Fruit fly (Drosophila melanogaster) whole organism, wandering third instar larva: ENCODE data around the gene CG6204.

Experiments
- Abd-B ChIP-seq: fragments of >200 bp; optimal IDR thresholded peaks from 2 replicates; lab custom pipeline; 2017; ENCODE audit warnings: missing biosample characterization, missing genetic modification characterization
- CG32264 ChIP-seq: fragments of 200-800 bp; sonication (Bioruptor generic); optimal IDR thresholded peaks from 2 replicates; lab custom pipeline; 2016; ENCODE audit warnings: missing biosample characterization, missing genetic modification characterization
- CG9705 ChIP-seq: fragments of 200-800 bp; sonication (Bioruptor generic); optimal IDR thresholded peaks from 2 replicates; lab custom pipeline; 2018; ENCODE audit warnings: missing biosample characterization, mild to moderate bottlenecking, missing genetic modification characterization
- CrebA ChIP-seq: fragments of 200-800 bp; sonication (Bioruptor generic); optimal IDR thresholded peaks from 2 replicates; lab custom pipeline; 2016; ENCODE audit warnings: missing biosample characterization, mild to moderate bottlenecking, missing genetic modification characterization, borderline replicate concordance
- Dfd ChIP-seq: fragments of >200 bp; optimal IDR thresholded peaks from 2 replicates; lab custom pipeline; 2017; ENCODE audit warnings: missing biosample characterization, missing genetic modification characterization
- Dif ChIP-seq: fragments of 200-275, 200-300 bp; sonication (Bioruptor generic); optimal IDR thresholded peaks from 2 replicates; lab custom pipeline; 2018; ENCODE audit warnings: missing biosample characterization, missing genetic modification characterization; ENCODE audit not compliant: partially characterized antibody
- GATAd ChIP-seq: sonication (Bioruptor generic); optimal IDR thresholded peaks from 2 replicates; lab custom pipeline; 2016; ENCODE audit warnings: missing biosample characterization, missing genetic modification characterization
- HLH106 ChIP-seq: fragments of 200-800 bp; optimal IDR thresholded peaks from 3 replicates; lab custom pipeline; 2019; ENCODE audit warnings: missing biosample characterization, mild to moderate bottlenecking, missing genetic modification characterization, moderate library complexity
- Hnf4 ChIP-seq: fragments of 200-800 bp; sonication (Bioruptor generic); optimal IDR thresholded peaks from 2 replicates; lab custom pipeline; 2016; ENCODE audit warnings: missing biosample characterization, mild to moderate bottlenecking, missing genetic modification characterization
- Hr78 ChIP-seq: fragments of >200 bp; optimal IDR thresholded peaks from 2 replicates; lab custom pipeline; 2017; ENCODE audit warnings: missing biosample characterization, missing genetic modification characterization
- Hr83 ChIP-seq: fragments of 200-300 bp; sonication (Bioruptor generic); optimal IDR thresholded peaks from 2 replicates; lab custom pipeline; 2016; ENCODE audit warnings: missing biosample characterization, mild to moderate bottlenecking, missing genetic modification characterization, moderate library complexity; ENCODE audit not compliant: poor library complexity, severe bottlenecking
- Jra ChIP-seq: sonication (Bioruptor generic); optimal IDR thresholded peaks from 2 replicates; lab custom pipeline; 2016; ENCODE audit warnings: missing biosample characterization, missing genetic modification characterization
- Mio ChIP-seq: sonication (Bioruptor generic); optimal IDR thresholded peaks from 2 replicates; lab custom pipeline; 2016; ENCODE audit warnings: missing biosample characterization, missing genetic modification characterization
- Myc ChIP-seq: fragments of >200 bp; optimal IDR thresholded peaks from 2 replicates; lab custom pipeline; 2017
- N ChIP-seq: fragments of >200 bp; optimal IDR thresholded peaks from 2 replicates; lab custom pipeline; 2018; ENCODE audit warnings: missing biosample characterization, missing external identifiers, missing genetic modification characterization
- OdsH ChIP-seq: fragments of 200-800 bp; sonication (Bioruptor generic); optimal IDR thresholded peaks from 2 replicates; lab custom pipeline; 2016; ENCODE audit warnings: missing biosample characterization, mild to moderate bottlenecking, missing genetic modification characterization
- Rel ChIP-seq, 2 experiments: fragments of 200-800 bp; sonication (Bioruptor generic) in 1 of 2; optimal IDR thresholded peaks; 2 replicates in 1 of 2; 3 replicates in 1 of 2; lab custom pipeline; 2016 to 2019; ENCODE audit warnings: mild to moderate bottlenecking in 2 of 2, missing biosample characterization in 2 of 2, missing genetic modification characterization in 2 of 2, moderate library complexity in 1 of 2
- Sp1 ChIP-seq: fragments of 200-800 bp; sonication (Bioruptor generic); optimal IDR thresholded peaks from 3 replicates; lab custom pipeline; 2019; ENCODE audit warnings: missing biosample characterization, mild to moderate bottlenecking, missing genetic modification characterization, moderate library complexity
- Vsx2 ChIP-seq: fragments of 200-300, 225-300 bp; sonication (Bioruptor generic); optimal IDR thresholded peaks from 2 replicates; lab custom pipeline; 2018; ENCODE audit warnings: missing biosample characterization, missing genetic modification characterization; ENCODE audit not compliant: partially characterized antibody
- br ChIP-seq: fragments of 200-800 bp; sonication (Bioruptor generic); optimal IDR thresholded peaks from 2 replicates; lab custom pipeline; 2016; ENCODE audit warnings: missing biosample characterization, missing genetic modification characterization
- brk ChIP-seq: fragments of 200-800 bp; sonication (Bioruptor generic); optimal IDR thresholded peaks from 2 replicates; lab custom pipeline; 2016; ENCODE audit warnings: missing biosample characterization, mild to moderate bottlenecking, missing genetic modification characterization
- dl ChIP-seq, 2 experiments: fragments of 175-275, 200-275 bp in 1 of 2; fragments of 200-275 bp in 1 of 2; sonication (Bioruptor generic); optimal IDR thresholded peaks; lab custom pipeline; 2018; ENCODE audit warnings: mild to moderate bottlenecking in 2 of 2, missing biosample characterization in 2 of 2, missing genetic modification characterization in 2 of 2, moderate library complexity in 2 of 2; ENCODE audit not compliant: partially characterized antibody in 2 of 2, insufficient read depth in 1 of 2
- dmrt93B ChIP-seq: fragments of 200-800 bp; sonication (Bioruptor generic); optimal IDR thresholded peaks from 2 replicates; lab custom pipeline; 2018; ENCODE audit warnings: missing biosample characterization, mild to moderate bottlenecking, missing genetic modification characterization
- dsf ChIP-seq: sonication (Bioruptor generic); optimal IDR thresholded peaks from 2 replicates; lab custom pipeline; 2016; ENCODE audit warnings: missing biosample characterization, missing genetic modification characterization, borderline replicate concordance
- ey ChIP-seq: fragments of 200-800 bp; sonication (Bioruptor generic); optimal IDR thresholded peaks from 2 replicates; lab custom pipeline; 2016; ENCODE audit warnings: missing biosample characterization, missing genetic modification characterization
- foxo ChIP-seq, 2 experiments: fragments of 200-800 bp; sonication (Bioruptor generic); optimal IDR thresholded peaks; 2 replicates in 1 of 2; 3 replicates in 1 of 2; lab custom pipeline; 2016 to 2017; ENCODE audit warnings: missing biosample characterization in 2 of 2, missing genetic modification characterization in 2 of 2
- fru ChIP-seq: fragments of 200-800 bp; sonication (Bioruptor generic); optimal IDR thresholded peaks from 3 replicates; lab custom pipeline; 2016; ENCODE audit warnings: missing biosample characterization, mild to moderate bottlenecking, missing genetic modification characterization
- h ChIP-seq: fragments of 200-800 bp; sonication (Bioruptor generic); optimal IDR thresholded peaks from 3 replicates; lab custom pipeline; 2016; ENCODE audit warnings: missing biosample characterization, mild to moderate bottlenecking, missing genetic modification characterization
- jim ChIP-seq: fragments of 175-275, 200-325 bp; sonication (Bioruptor generic); optimal IDR thresholded peaks from 2 replicates; lab custom pipeline; 2016; ENCODE audit warnings: missing biosample characterization, mild to moderate bottlenecking, missing genetic modification characterization
- lola ChIP-seq: fragments of >200 bp; optimal IDR thresholded peaks from 2 replicates; lab custom pipeline; 2017; ENCODE audit warnings: missing biosample characterization, missing genetic modification characterization
- pan ChIP-seq: fragments of >200 bp; optimal IDR thresholded peaks from 2 replicates; lab custom pipeline; 2017
- psq ChIP-seq: fragments of 200-800 bp; sonication (Bioruptor generic); optimal IDR thresholded peaks from 3 replicates; lab custom pipeline; 2017; ENCODE audit warnings: missing biosample characterization, mild to moderate bottlenecking, missing genetic modification characterization, moderate library complexity
- rgr ChIP-seq: fragments of 200-800 bp; sonication (Bioruptor generic); optimal IDR thresholded peaks from 3 replicates; lab custom pipeline; 2016; ENCODE audit warnings: missing biosample characterization, mild to moderate bottlenecking, missing genetic modification characterization
- sage ChIP-seq: fragments of 200-800 bp; sonication (Bioruptor generic); optimal IDR thresholded peaks from 2 replicates; lab custom pipeline; 2016; ENCODE audit warnings: missing biosample characterization, mild to moderate bottlenecking, missing genetic modification characterization
- sv ChIP-seq: fragments of 200-800 bp; sonication (Bioruptor generic); optimal IDR thresholded peaks from 3 replicates; lab custom pipeline; 2016; ENCODE audit warnings: missing biosample characterization, missing genetic modification characterization
- tai ChIP-seq: sonication (Bioruptor generic); optimal IDR thresholded peaks from 2 replicates; lab custom pipeline; 2016; ENCODE audit warnings: missing biosample characterization, missing genetic modification characterization
- usp ChIP-seq: fragments of >200 bp; optimal IDR thresholded peaks from 2 replicates; lab custom pipeline; 2017; ENCODE audit warnings: missing biosample characterization, missing genetic modification characterization
- woc ChIP-seq: sonication (Bioruptor generic); optimal IDR thresholded peaks from 2 replicates; lab custom pipeline; 2016; ENCODE audit warnings: missing biosample characterization, mild to moderate bottlenecking, missing genetic modification characterization

Gene CG6204

dm6 chr3R:24148838-24149237 lies 44.8 kb upstream of the CG6204 start, which contains the start of gene Slimp:
Gene Slimp, minus strand, starts transcription at chr3R:24148967.
- TF ChIP-seq pan (lab: Kevin White, UChicago), result no peak
- TF ChIP-seq N (GFP tag; lab: Kevin White, UChicago), result no peak
- peak; percentile 28 for TF ChIP-seq fru (GFP tag; lab: Kevin White, UChicago)
- peak; percentile 53 for TF ChIP-seq h (GFP tag; lab: Kevin White, UChicago)
- TF ChIP-seq woc (GFP tag; lab: Kevin White, UChicago), result peak; percentile 37
- peak; percentile 13 for TF ChIP-seq CG9705 (GFP tag; lab: Kevin White, UChicago)
- TF ChIP-seq Jra (GFP tag; lab: Kevin White, UChicago), result no peak
- peak; percentile 50 for TF ChIP-seq HLH106 (tag; lab: Kevin White, UChicago)
- peak; percentile 10 for TF ChIP-seq Sp1 (GFP tag; lab: Kevin White, UChicago)
- no peak for TF ChIP-seq dsf (GFP tag; lab: Kevin White, UChicago)
- TF ChIP-seq Hr78 (GFP tag; lab: Kevin White, UChicago), result no peak
- no peak for TF ChIP-seq lola (GFP tag; lab: Kevin White, UChicago)
- no peak for TF ChIP-seq CG32264 (GFP tag; lab: Kevin White, UChicago)
- peak; percentile 19 for TF ChIP-seq psq (GFP tag; lab: Kevin White, UChicago)
- TF ChIP-seq Myc (lab: Kevin White, UChicago), result no peak
- TF ChIP-seq usp, result no peak
- no peak for TF ChIP-seq Vsx2 (GFP tag; lab: Kevin White, UChicago)
- peak; percentile 55 for TF ChIP-seq rgr
- no peak for TF ChIP-seq OdsH
- peak; percentile 1 for TF ChIP-seq sv
- no peak for TF ChIP-seq dmrt93B (GFP tag; lab: Kevin White, UChicago)
- TF ChIP-seq CrebA (GFP tag; lab: Kevin White, UChicago), result no peak
- TF ChIP-seq br (GFP tag; lab: Kevin White, UChicago), result peak; percentile 40
- TF ChIP-seq Hr83, result no peak
- TF ChIP-seq jim (GFP tag; lab: Kevin White, UChicago), result no peak
- TF ChIP-seq Rel (GFP tag; optimal IDR thresholded peaks at IDR 0.05; lab: Kevin White, UChicago), result no peak
- TF ChIP-seq Rel (tag; optimal IDR thresholded peaks at IDR 0.05; lab: Kevin White, UChicago), result peak; percentile 18
- TF ChIP-seq dl (GFP tag; optimal IDR thresholded peaks at IDR 0.05; lab: Kevin White, UChicago; ENCODE audit: insufficient read depth in 1 of 2, partially characterized antibody in 2 of 2), result no peak
- TF ChIP-seq sage (GFP tag; lab: Kevin White, UChicago), result peak; percentile 43
- TF ChIP-seq GATAd (GFP tag; lab: Kevin White, UChicago), result no peak
- no peak for TF ChIP-seq tai (GFP tag; lab: Kevin White, UChicago)
- TF ChIP-seq Dfd (GFP tag; lab: Kevin White, UChicago), result no peak
- TF ChIP-seq Mio (GFP tag; lab: Kevin White, UChicago), result no peak
- TF ChIP-seq Abd-B, result no peak
- TF ChIP-seq ey (GFP tag; lab: Kevin White, UChicago), result peak; percentile 37
- TF ChIP-seq Dif, result no peak
- peak; percentile 38 for TF ChIP-seq Hnf4 (GFP tag; lab: Kevin White, UChicago)
- no peak for TF ChIP-seq brk (GFP tag; lab: Kevin White, UChicago)
- peak in 1 of 2 experiments; percentile 49 for TF ChIP-seq foxo (GFP tag; optimal IDR thresholded peaks at IDR 0.05; lab: Kevin White, UChicago)

DNA sequence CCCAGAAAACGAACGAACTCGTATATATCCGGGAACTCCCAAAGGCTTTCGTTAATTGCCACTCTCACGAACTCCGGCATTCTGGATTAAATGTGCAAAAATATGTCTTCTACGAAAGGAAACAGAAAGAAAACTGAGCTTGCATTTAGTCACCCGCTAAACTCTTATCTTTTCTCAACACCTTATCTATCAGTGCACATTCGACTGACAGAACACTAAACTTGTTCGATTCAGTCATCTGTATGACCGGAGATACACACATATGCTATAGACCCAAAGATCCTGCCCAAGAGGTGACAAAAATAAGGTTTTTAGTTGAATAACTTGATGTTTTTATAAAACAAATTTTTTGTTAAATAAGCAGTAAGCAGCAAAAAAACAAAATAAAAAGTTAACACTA lies 43.5 kb upstream of the CG6204 start, which contains the start of gene p38c:
Gene p38c (minus strand): TSS at position 101 of the 400 bp plus-strand sequence.
- TF ChIP-seq sv, result no peak
- no peak for TF ChIP-seq Rel (GFP tag; optimal IDR thresholded peaks at IDR 0.05; lab: Kevin White, UChicago)
- peak; percentile 55 for TF ChIP-seq Rel (tag; optimal IDR thresholded peaks at IDR 0.05; lab: Kevin White, UChicago)
